Worm (Caenorhabditis elegans): ENCODE results near the gene Y39E4B.11.

The Y39E4B.11 gene

ce11 chrIII:13173687-13174086 is 31.1 kb upstream of the Y39E4B.11 start:
- TF ChIP-seq zip-4 (GFP tag; optimal IDR thresholded peaks at IDR 0.05), result no peak
- TF ChIP-seq ceh-82 (tag; optimal IDR thresholded peaks at IDR 0.05), result no peak
- TF ChIP-seq ama-1 (optimal IDR thresholded peaks at IDR 0.05), result no peak
- no peak for TF ChIP-seq ceh-90 (tag; optimal IDR thresholded peaks at IDR 0.05)
- TF ChIP-seq nhr-19 (GFP tag; conservative IDR thresholded peaks at IDR 0.05), result no peak
- no peak for TF ChIP-seq elt-2 (tag; optimal IDR thresholded peaks at IDR 0.05)
- TF ChIP-seq tbx-2 (tag; optimal IDR thresholded peaks at IDR 0.05), result no peak
- TF ChIP-seq ztf-4 (tag; optimal IDR thresholded peaks at IDR 0.05), result no peak
- no peak for TF ChIP-seq egl-13 (tag; optimal IDR thresholded peaks at IDR 0.05)
- TF ChIP-seq Y116A8C.19 (tag; optimal IDR thresholded peaks at IDR 0.05; ENCODE audit: borderline replicate concordance), result no peak
- TF ChIP-seq ets-5 (GFP tag; IDR thresholded peaks at IDR 0.05), result no peak
- no peak for TF ChIP-seq unc-62 (GFP tag; optimal IDR thresholded peaks at IDR 0.05)
- no peak for TF ChIP-seq ceh-63 (GFP tag; optimal IDR thresholded peaks at IDR 0.05)
- TF ChIP-seq lin-39 (tag; optimal IDR thresholded peaks at IDR 0.05), result no peak
- TF ChIP-seq fkh-10 (GFP tag; optimal IDR thresholded peaks at IDR 0.05), result no peak
- TF ChIP-seq unc-86 (tag; optimal IDR thresholded peaks at IDR 0.05), result no peak
- TF ChIP-seq fos-1 (tag; optimal IDR thresholded peaks at IDR 0.05), result no peak

- TF ChIP-seq ets-5 (GFP tag; IDR thresholded peaks at IDR 0.05) (no peak), efl-1 (optimal IDR thresholded peaks at IDR 0.05) (no peak), efl-1 (GFP tag; optimal IDR thresholded peaks at IDR 0.05 in 1 of 2) (peak in 1 of 2 experiments; percentile 11)
These were observed 27.9 kb upstream of the Y39E4B.11 start for ce11 chrIII:13176876-13177275.

ce11 chrIII:13182003-13182402 is 22.8 kb upstream of the Y39E4B.11 start:
- peak; percentile 8 to 10 for TF ChIP-seq efl-1 (optimal IDR thresholded peaks at IDR 0.05)
- peak in 1 of 2 experiments; percentile 92 for TF ChIP-seq efl-1 (GFP tag; optimal IDR thresholded peaks at IDR 0.05 in 1 of 2)
- TF ChIP-seq lin-14 (GFP tag; optimal IDR thresholded peaks at IDR 0.05), result peak; percentile 70
- peak; percentile 13 for TF ChIP-seq nhr-71 (tag; optimal IDR thresholded peaks at IDR 0.05)
- TF ChIP-seq fos-1 (tag; optimal IDR thresholded peaks at IDR 0.05), result no peak
- TF ChIP-seq dpl-1 (GFP tag; optimal IDR thresholded peaks at IDR 0.05), result peak in 1 of 3 experiments; percentile 11
- TF ChIP-seq mep-1 (tag; optimal IDR thresholded peaks at IDR 0.05), result peak; percentile 63
- no peak for TF ChIP-seq grh-1 (GFP tag; IDR thresholded peaks at IDR 0.05)
- TF ChIP-seq dsc-1 (tag; optimal IDR thresholded peaks at IDR 0.05), result peak; percentile 7
- TF ChIP-seq lin-35 (GFP tag; optimal IDR thresholded peaks at IDR 0.05), result no peak
- peak; percentile 60 for TF ChIP-seq nhr-85 (tag)
- peak; percentile 87 for TF ChIP-seq blmp-1 (tag; optimal IDR thresholded peaks at IDR 0.05)

ce11 chrIII:13187090-13187489 is 17.7 kb upstream of the Y39E4B.11 start, which contains the start of gene gly-5:
Gene gly-5 (plus strand): TSS chrIII:13187390.
- no peak for TF ChIP-seq unc-30 (tag; optimal IDR thresholded peaks at IDR 0.05)
- no peak for TF ChIP-seq sptf-1 (tag; optimal IDR thresholded peaks at IDR 0.05)
- no peak for TF ChIP-seq elt-3 (tag; optimal IDR thresholded peaks at IDR 0.05)
- TF ChIP-seq dsc-1 (tag; optimal IDR thresholded peaks at IDR 0.05), result no peak
- no peak for TF ChIP-seq dpl-1 (GFP tag; optimal IDR thresholded peaks at IDR 0.05)
- no peak for TF ChIP-seq tlp-1 (tag; optimal IDR thresholded peaks at IDR 0.05)
- no peak for TF ChIP-seq tbx-2 (tag; optimal IDR thresholded peaks at IDR 0.05)
- TF ChIP-seq nhr-28 (tag; optimal IDR thresholded peaks at IDR 0.05), result no peak
- TF ChIP-seq lin-15B (tag; optimal IDR thresholded peaks at IDR 0.05), result no peak
- TF ChIP-seq skn-1 (tag; optimal IDR thresholded peaks at IDR 0.05), result no peak
- TF ChIP-seq nhr-85 (tag), result no peak
- no peak for TF ChIP-seq nhr-11 (tag; optimal IDR thresholded peaks at IDR 0.05)
- TF ChIP-seq mab-9 (GFP tag; IDR thresholded peaks at IDR 0.05), result no peak
- TF ChIP-seq hlh-17 (GFP tag; optimal IDR thresholded peaks at IDR 0.05; ENCODE audit: borderline replicate concordance), result no peak
- TF ChIP-seq unc-130 (tag; optimal IDR thresholded peaks at IDR 0.05), result no peak
- TF ChIP-seq ets-5 (GFP tag; IDR thresholded peaks at IDR 0.05), result no peak
- TF ChIP-seq lin-35 (GFP tag; optimal IDR thresholded peaks at IDR 0.05), result no peak
- TF ChIP-seq unc-62 (GFP tag; optimal IDR thresholded peaks at IDR 0.05), result no peak

Data from whole organism, L1 larva.